Fruit fly (Drosophila melanogaster) Kc167 (cell line): ENCODE measurements around the gene vri.

Experiments
- h ChIP-seq: fragments of >200 bp; optimal IDR thresholded peaks from 3 replicates; lab custom pipeline; 2018; ENCODE audit warnings: missing external identifiers
- insv ChIP-seq: fragments of >200 bp; optimal IDR thresholded peaks from 3 replicates; lab custom pipeline; 2018; ENCODE audit warnings: missing external identifiers
- psq ChIP-seq: fragments of >200 bp; optimal IDR thresholded peaks from 2 replicates; lab custom pipeline; 2017; ENCODE audit warnings: missing external identifiers

dm6 chr2L:5239433-5240278, 49.1 kb upstream of the vri start:
- TF ChIP-seq psq (lab: Kevin White, UChicago) (no peak), insv (lab: Kevin White, UChicago) (no peak), h (no peak)
